Fruit fly (Drosophila melanogaster): Measurements from ENCODE around the gene Fit1.
A peak's percentile ranks its signal among the peaks of the same experiment; 100 is the strongest.

Gene Fit1

dm6 chr3L:4085867-4086266, 17.5 kb upstream of the Fit1 start:
- peak; percentile 76 for TF ChIP-seq ewg (GFP tag; optimal IDR thresholded peaks at IDR 0.05)
- no peak for TF ChIP-seq sd (tag; optimal IDR thresholded peaks at IDR 0.05)
- TF ChIP-seq onecut (GFP tag; IDR thresholded peaks at IDR 0.05), result peak; percentile 52
- peak; percentile 30 for TF ChIP-seq Nf-YB (GFP tag; optimal IDR thresholded peaks at IDR 0.05)
- no peak for TF ChIP-seq TFAM (GFP tag; optimal IDR thresholded peaks at IDR 0.05)
- TF ChIP-seq Atf6 (GFP tag; IDR thresholded peaks at IDR 0.05), result no peak
- TF ChIP-seq H15 (GFP tag; IDR thresholded peaks at IDR 0.05), result no peak
- no peak for TF ChIP-seq CG3065 (GFP tag; optimal IDR thresholded peaks at IDR 0.05)
- TF ChIP-seq CG10366 (GFP tag; IDR thresholded peaks at IDR 0.05), result no peak
- TF ChIP-seq Dek (tag; optimal IDR thresholded peaks at IDR 0.05), result no peak
- peak; percentile 43; the same call in 1 of the 2 replicates for TF ChIP-seq CG32767 (GFP tag; IDR thresholded peaks at IDR 0.05)
- TF ChIP-seq Hey (tag; optimal IDR thresholded peaks at IDR 0.05), result no peak
- TF ChIP-seq Nf-YC (tag; optimal IDR thresholded peaks at IDR 0.05), result peak; percentile 77
- no peak for TF ChIP-seq CG18476 (GFP tag; optimal IDR thresholded peaks at IDR 0.05)
- TF ChIP-seq ind (GFP tag; optimal IDR thresholded peaks at IDR 0.05), result no peak
- TF ChIP-seq CG2889 (GFP tag; IDR thresholded peaks at IDR 0.05), result no peak
- no peak for TF ChIP-seq ATbp (GFP tag; optimal IDR thresholded peaks at IDR 0.05)
- no peak for TF ChIP-seq Oli (tag; optimal IDR thresholded peaks at IDR 0.05)
- TF ChIP-seq ap (GFP tag; IDR thresholded peaks at IDR 0.05), result no peak
- TF ChIP-seq schlank (tag; optimal IDR thresholded peaks at IDR 0.05), result no peak
- TF ChIP-seq Med (GFP tag), result no peak
- no peak for TF ChIP-seq nerfin-1 (tag; optimal IDR thresholded peaks at IDR 0.05)
- TF ChIP-seq CG15514 (GFP tag; optimal IDR thresholded peaks at IDR 0.05), result no peak
- no peak for TF ChIP-seq tx (GFP tag; optimal IDR thresholded peaks at IDR 0.05)
- TF ChIP-seq Pdp1 (GFP tag; optimal IDR thresholded peaks at IDR 0.05), result peak in 1 of 2 experiments; percentile 57
- TF ChIP-seq CG3407 (GFP tag; optimal IDR thresholded peaks at IDR 0.05), result no peak

DNA sequence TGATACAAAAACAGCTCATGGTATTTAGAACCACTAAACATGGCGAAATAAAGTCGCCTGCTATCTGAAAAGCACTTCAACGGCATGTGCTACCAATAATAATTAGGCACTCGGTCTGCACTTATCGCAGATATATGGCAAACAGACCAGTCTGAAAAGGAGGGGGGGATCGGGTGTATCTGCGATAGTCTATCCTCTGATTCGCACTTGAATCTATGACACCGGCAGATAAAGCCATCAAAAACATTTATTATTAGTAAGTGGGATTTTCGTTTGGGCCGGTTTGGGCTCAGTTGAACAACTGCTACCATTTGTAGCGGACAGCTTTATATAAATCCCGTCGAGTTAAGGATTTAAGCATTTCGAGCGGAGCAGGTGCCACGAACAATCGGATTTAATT, 16.1 kb upstream of the Fit1 start, which contains the start of gene CG14989:
Gene CG14989 (plus strand): TSS at position 301 of the 400 bp plus-strand sequence.
- no peak for TF ChIP-seq TFAM (GFP tag; optimal IDR thresholded peaks at IDR 0.05)
- TF ChIP-seq CG11398 (GFP tag; optimal IDR thresholded peaks at IDR 0.05), result no peak
- TF ChIP-seq vnd (GFP tag; IDR thresholded peaks at IDR 0.05; ENCODE audit: partially characterized antibody), result no peak
- no peak for TF ChIP-seq exex (tag; optimal IDR thresholded peaks at IDR 0.05)
- no peak for TF ChIP-seq CG32772 (GFP tag; IDR thresholded peaks at IDR 0.05)
- no peak for TF ChIP-seq CG12299 (tag; optimal IDR thresholded peaks at IDR 0.05)
- no peak for TF ChIP-seq Hey (tag; optimal IDR thresholded peaks at IDR 0.05)
- no peak for TF ChIP-seq MESR4 (GFP tag; optimal IDR thresholded peaks at IDR 0.05)
- no peak for TF ChIP-seq CG10462 (GFP tag; optimal IDR thresholded peaks at IDR 0.05)
- no peak for TF ChIP-seq CG7928 (GFP tag; optimal IDR thresholded peaks at IDR 0.05)

- TF ChIP-seq Pdp1 (GFP tag; optimal IDR thresholded peaks at IDR 0.05) (peak in 1 of 2 experiments; percentile 31), CG15269 (tag; optimal IDR thresholded peaks at IDR 0.05) (no peak), unpg (GFP tag; optimal IDR thresholded peaks at IDR 0.05) (no peak), nau (GFP tag; optimal IDR thresholded peaks at IDR 0.05) (no peak), Xrp1 (GFP tag; IDR thresholded peaks at IDR 0.05) (no peak), CG10462 (GFP tag; optimal IDR thresholded peaks at IDR 0.05) (no peak), chinmo (GFP tag; IDR thresholded peaks at IDR 0.05; ENCODE audit: partially characterized antibody) (no peak), CG10321 (GFP tag; IDR thresholded peaks at IDR 0.05) (peak; percentile 61), kah (GFP tag; optimal IDR thresholded peaks at IDR 0.05) (no peak), Camta (GFP tag; optimal IDR thresholded peaks at IDR 0.05) (no peak), Nf-YC (tag; optimal IDR thresholded peaks at IDR 0.05) (peak; percentile 96), Hr39 (optimal IDR thresholded peaks at IDR 0.05) (no peak), Dbx (GFP tag; IDR thresholded peaks at IDR 0.05) (no peak), sens-2 (GFP tag; IDR thresholded peaks at IDR 0.05) (no peak), tna (GFP tag; IDR thresholded peaks at IDR 0.05; ENCODE audit: partially characterized antibody) (no peak), CG30403 (GFP tag; optimal IDR thresholded peaks at IDR 0.05) (no peak), CG31388 (GFP tag; optimal IDR thresholded peaks at IDR 0.05) (no peak), CTCF (GFP tag; optimal IDR thresholded peaks at IDR 0.05) (no peak), Spps (tag; optimal IDR thresholded peaks at IDR 0.05) (no peak)
Measured at dm6 chr3L:4088694-4089190, 14.6 kb upstream of the Fit1 start, which contains the start of gene Gad1. Gad1 (minus strand) TSS chr3L:4088744.
